Worm (Caenorhabditis elegans) whole organism, young adult: Measurements from ENCODE around the gene ZK121.2.
A peak's percentile ranks its signal among the peaks of the same experiment; 100 is the strongest.

Experiments
- B0261.1 ChIP-seq: sonication (generic microtip); optimal IDR thresholded peaks from 2 replicates; lab custom pipeline; 2016; ENCODE audit warnings: mild to moderate bottlenecking, missing genetic modification characterization, moderate library complexity, missing compliant biosample characterization
- B0336.3 ChIP-seq: fragments of 200-800 bp; sonication (Bioruptor generic); IDR thresholded peaks from 2 replicates; pipeline ENCODE4 v1.3.6; 2022; ENCODE audit warnings: missing genetic modification characterization, missing compliant biosample characterization
- C06A6.2 ChIP-seq: fragments of 200-800 bp; sonication (Bioruptor generic); conservative IDR thresholded peaks from 2 replicates; pipeline ENCODE4 v1.3.6; 2022; ENCODE audit warnings: missing genetic modification characterization, missing compliant biosample characterization
- F39B2.1 ChIP-seq: fragments of 200-800 bp; sonication (Bioruptor generic); IDR thresholded peaks from 2 replicates; pipeline ENCODE4 v1.3.6; 2022; ENCODE audit warnings: missing genetic modification reagents, missing genetic modification characterization, missing compliant biosample characterization
- F49E8.2 ChIP-seq: sonication (generic microtip); optimal IDR thresholded peaks from 3 replicates; lab custom pipeline; 2017; ENCODE audit warnings: missing genetic modification characterization, mild to moderate bottlenecking, missing compliant biosample characterization, antibody characterized with exemption, moderate library complexity; ENCODE audit not compliant: insufficient read depth
- F55B11.4 ChIP-seq: sonication (generic microtip); optimal IDR thresholded peaks from 2 replicates; lab custom pipeline; 2016; ENCODE audit warnings: missing compliant biosample characterization, missing genetic modification characterization, borderline replicate concordance; ENCODE audit not compliant: insufficient read depth
- F57A8.1 ChIP-seq: fragments of 200-800 bp; sonication (Bioruptor generic); optimal IDR thresholded peaks from 2 replicates; lab custom pipeline; 2018; ENCODE audit warnings: mild to moderate bottlenecking, missing genetic modification characterization, moderate library complexity, missing compliant biosample characterization
- Y67H2A.10 ChIP-seq: fragments of 200-800 bp; sonication (Bioruptor generic); conservative IDR thresholded peaks from 2 replicates; pipeline ENCODE4 v1.3.6; 2022; ENCODE audit warnings: missing genetic modification reagents, missing genetic modification characterization, missing compliant biosample characterization
- Y95B8A.8 ChIP-seq: fragments of 200-800 bp; sonication (Bioruptor generic); IDR thresholded peaks from 2 replicates; pipeline ENCODE4 v1.3.6; 2022; ENCODE audit warnings: missing genetic modification reagents, missing genetic modification characterization, missing compliant biosample characterization
- ama-1 ChIP-seq, 3 experiments: fragments of 150-350 bp in 1 of 3; sonication (generic microtip) in 2 of 3; optimal IDR thresholded peaks; 2 replicates each; lab custom pipeline; 2014 to 2018; ENCODE audit warnings: missing biosample characterization in 2 of 3, missing genetic modification characterization in 2 of 3, missing genetic modification reagents in 2 of 3
- cebp-2 ChIP-seq: fragments of 200-800 bp; sonication (Bioruptor generic); IDR thresholded peaks from 2 replicates; pipeline ENCODE4 v1.3.6; 2022; ENCODE audit warnings: missing genetic modification characterization, missing compliant biosample characterization
- ceh-27 ChIP-seq: fragments of 200-800 bp; sonication (Bioruptor generic); optimal IDR thresholded peaks from 2 replicates; lab custom pipeline; 2018; ENCODE audit warnings: mild to moderate bottlenecking, missing genetic modification characterization, moderate library complexity, missing compliant biosample characterization
- ceh-40 ChIP-seq: fragments of 200-800 bp; sonication (Bioruptor generic); IDR thresholded peaks from 2 replicates; pipeline ENCODE4 v1.3.6; 2022; ENCODE audit warnings: missing genetic modification characterization, missing compliant biosample characterization
- chd-7 ChIP-seq: sonication (generic microtip); optimal IDR thresholded peaks from 2 replicates; lab custom pipeline; 2016; ENCODE audit warnings: mild to moderate bottlenecking, missing genetic modification characterization, moderate library complexity, missing compliant biosample characterization
- dox-1 ChIP-seq: fragments of 200-800 bp; sonication (Bioruptor generic); IDR thresholded peaks from 2 replicates; pipeline ENCODE4 v1.3.6; 2022; ENCODE audit warnings: missing genetic modification reagents, missing genetic modification characterization, missing compliant biosample characterization
- dpff-1 ChIP-seq: sonication (generic microtip); optimal IDR thresholded peaks from 2 replicates; lab custom pipeline; 2017; ENCODE audit warnings: mild to moderate bottlenecking, missing genetic modification characterization, missing compliant biosample characterization
- ets-4 ChIP-seq: fragments of 200-800 bp; sonication (Bioruptor generic); optimal IDR thresholded peaks from 2 replicates; lab custom pipeline; 2018; ENCODE audit warnings: mild to moderate bottlenecking, missing genetic modification characterization, missing compliant biosample characterization
- hlh-26 ChIP-seq: fragments of 200-800 bp; sonication (Bioruptor generic); conservative IDR thresholded peaks from 2 replicates; pipeline ENCODE4 v1.3.6; 2022; ENCODE audit warnings: missing genetic modification reagents, missing genetic modification characterization, missing compliant biosample characterization
- hmg-20 ChIP-seq: fragments of 200-800 bp; sonication (Bioruptor generic); IDR thresholded peaks from 2 replicates; pipeline ENCODE4 v1.3.6; 2022; ENCODE audit warnings: missing genetic modification reagents, missing genetic modification characterization, missing compliant biosample characterization
- hsf-1 ChIP-seq: fragments of 200-800 bp; sonication (Bioruptor generic); IDR thresholded peaks from 2 replicates; pipeline ENCODE4 v1.3.6; 2022; ENCODE audit warnings: missing genetic modification reagents, missing genetic modification characterization, missing compliant biosample characterization
- lag-1 ChIP-seq: fragments of 200-800 bp; sonication (Bioruptor generic); IDR thresholded peaks from 2 replicates; pipeline ENCODE4 v1.3.6; 2022; ENCODE audit warnings: missing genetic modification reagents, missing genetic modification characterization, missing compliant biosample characterization
- let-526 ChIP-seq: fragments of 200-800 bp; sonication (Bioruptor generic); IDR thresholded peaks from 2 replicates; pipeline ENCODE4 v1.3.6; 2022; ENCODE audit warnings: missing genetic modification reagents, missing genetic modification characterization, missing compliant biosample characterization
- lin-26 ChIP-seq: fragments of 200-800 bp; sonication (Bioruptor generic); IDR thresholded peaks from 2 replicates; pipeline ENCODE4 v1.3.6; 2022; ENCODE audit warnings: missing genetic modification reagents, missing genetic modification characterization, missing compliant biosample characterization
- lin-54 ChIP-seq: fragments of 200-800 bp; sonication (Bioruptor generic); optimal IDR thresholded peaks from 2 replicates; lab custom pipeline; 2018; ENCODE audit warnings: mild to moderate bottlenecking, missing genetic modification characterization, missing compliant biosample characterization
- lsy-27 ChIP-seq: sonication (generic microtip); optimal IDR thresholded peaks from 2 replicates; lab custom pipeline; 2017; ENCODE audit warnings: missing genetic modification characterization, mild to moderate bottlenecking, missing compliant biosample characterization, antibody characterized with exemption, missing genotype, borderline replicate concordance; ENCODE audit not compliant: insufficient read depth
- madf-6 ChIP-seq: fragments of 200-800 bp; sonication (Bioruptor generic); IDR thresholded peaks from 2 replicates; pipeline ENCODE4 v1.3.6; 2022; ENCODE audit warnings: missing genetic modification reagents, missing genetic modification characterization, missing compliant biosample characterization
- mcd-1 ChIP-seq: fragments of 200-800 bp; sonication (Bioruptor generic); IDR thresholded peaks from 2 replicates; pipeline ENCODE4 v1.3.6; 2022; ENCODE audit warnings: missing genetic modification reagents, missing genetic modification characterization, missing compliant biosample characterization
- mel-28 ChIP-seq: sonication (generic microtip); optimal IDR thresholded peaks from 2 replicates; lab custom pipeline; 2016; ENCODE audit warnings: borderline replicate concordance, mild to moderate bottlenecking, missing genetic modification characterization, missing compliant biosample characterization
- mes-4 ChIP-seq: sonication (generic microtip); optimal IDR thresholded peaks from 2 replicates; lab custom pipeline; 2016; ENCODE audit warnings: missing genotype, missing genetic modification characterization, missing compliant biosample characterization
- mxl-1 ChIP-seq: sonication (generic microtip); optimal IDR thresholded peaks from 2 replicates; lab custom pipeline; 2016; ENCODE audit warnings: missing genetic modification characterization, missing compliant biosample characterization
- nfya-2 ChIP-seq: fragments of 200-800 bp; sonication (Bioruptor generic); IDR thresholded peaks from 2 replicates; pipeline ENCODE4 v1.3.6; 2022; ENCODE audit warnings: missing genetic modification reagents, missing genetic modification characterization, missing compliant biosample characterization
- nhr-80 ChIP-seq: sonication (generic microtip); optimal IDR thresholded peaks from 2 replicates; lab custom pipeline; 2016; ENCODE audit warnings: missing genetic modification characterization, missing compliant biosample characterization
- pha-4 ChIP-seq: fragments of 150-350 bp; sonication (generic microtip); optimal IDR thresholded peaks from 2 replicates; lab custom pipeline; 2014; ENCODE audit warnings: missing biosample characterization, missing genetic modification reagents, missing genetic modification characterization
- rcor-1 ChIP-seq: fragments of 200-800 bp; sonication (Bioruptor generic); IDR thresholded peaks from 2 replicates; pipeline ENCODE4 v1.3.6; 2022; ENCODE audit warnings: missing genetic modification reagents, missing genetic modification characterization, missing compliant biosample characterization
- rec-8 ChIP-seq, 2 experiments: sonication (generic microtip); optimal IDR thresholded peaks; 2 replicates each; lab custom pipeline; 2016; ENCODE audit warnings: mild to moderate bottlenecking in 2 of 2, missing genetic modification characterization in 2 of 2, missing genetic modification reagents in 2 of 2, missing genotype in 2 of 2, missing biosample characterization in 1 of 2, missing compliant biosample characterization in 1 of 2, moderate library complexity in 1 of 2
- snpc-1.1 ChIP-seq: sonication (generic microtip); optimal IDR thresholded peaks from 2 replicates; lab custom pipeline; 2017; ENCODE audit warnings: missing genetic modification characterization, mild to moderate bottlenecking, missing compliant biosample characterization, antibody characterized with exemption, moderate library complexity, missing genotype, missing genetic modification reagents; ENCODE audit not compliant: insufficient read depth
- snpc-4 ChIP-seq, 5 experiments: fragments of 150-350 bp in 1 of 5; sonication (generic microtip) in 4 of 5; optimal IDR thresholded peaks; 2 replicates each; lab custom pipeline; 2014 to 2018; ENCODE audit warnings: missing genetic modification characterization in 5 of 5, missing biosample characterization in 3 of 5, antibody characterized with exemption in 2 of 5, mild to moderate bottlenecking in 2 of 5, missing compliant biosample characterization in 2 of 5, missing genotype in 2 of 5, moderate library complexity in 2 of 5, missing genetic modification reagents in 1 of 5
- tbp1 ChIP-seq: fragments of 200-800 bp; sonication (Bioruptor generic); optimal IDR thresholded peaks from 2 replicates; lab custom pipeline; 2018; ENCODE audit warnings: mild to moderate bottlenecking, missing genetic modification characterization, missing compliant biosample characterization
- xnd-1 ChIP-seq: sonication (generic microtip); optimal IDR thresholded peaks from 2 replicates; lab custom pipeline; 2016; ENCODE audit warnings: missing genotype, missing genetic modification reagents, missing genetic modification characterization, missing compliant biosample characterization
- zim-3 ChIP-seq: sonication (generic microtip); optimal IDR thresholded peaks from 2 replicates; lab custom pipeline; 2017; ENCODE audit warnings: mild to moderate bottlenecking, missing genetic modification characterization, moderate library complexity, missing compliant biosample characterization

ZK121.2 gene

DNA sequence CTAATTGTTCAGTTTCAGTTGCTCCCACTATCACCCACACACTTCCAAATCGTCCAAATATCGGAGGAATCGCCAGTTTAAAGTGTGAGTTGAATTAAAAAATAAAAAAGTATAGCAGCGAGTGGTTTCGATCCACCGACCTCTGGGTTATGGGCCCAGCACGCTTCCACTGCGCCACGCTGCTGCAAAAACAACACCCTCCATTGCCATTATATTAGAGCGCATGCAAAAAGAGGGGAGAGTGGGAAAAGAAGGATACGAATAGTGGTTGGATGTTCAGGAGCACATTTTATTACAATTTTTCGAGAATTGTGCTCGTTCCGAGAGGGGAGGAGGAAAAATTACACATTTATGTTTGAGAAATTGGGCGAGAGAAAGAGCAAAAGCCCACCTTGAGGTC is 46.6 kb upstream of the ZK121.2 start (continued):
- TF ChIP-seq Y95B8A.8 (GFP tag; lab: Robert Waterston, UW) (no peak), F49E8.2 (tag; lab: Kevin White, UChicago) (no peak), lsy-27 (no peak), lin-26 (GFP tag; lab: Robert Waterston, UW) (peak; percentile 94), let-526 (peak; percentile 43; the same call in 1 of the 2 replicates), Y67H2A.10 (no peak), tbp1 (GFP tag; lab: Kevin White, UChicago) (peak; percentile 99), ama-1 (optimal IDR thresholded peaks at IDR 0.05; lab: Kevin White, UChicago) (no peak), ama-1 (GFP tag; optimal IDR thresholded peaks at IDR 0.05; lab: Kevin White, UChicago) (peak; percentile 44 to 86), ceh-27 (GFP tag; lab: Kevin White, UChicago) (peak; percentile 73), rcor-1 (GFP tag; lab: Robert Waterston, UW) (peak; percentile 53), madf-6 (GFP tag; lab: Robert Waterston, UW) (no peak), chd-7 (tag; lab: Kevin White, UChicago) (peak; percentile 64), hlh-26 (GFP tag; lab: Robert Waterston, UW) (no peak), nfya-2 (GFP tag; lab: Robert Waterston, UW) (0 out of 2 replicates have a peak, but pooled peaks have one; percentile 61), mel-28 (tag; lab: Kevin White, UChicago) (no peak), dpff-1 (tag; lab: Kevin White, UChicago) (no peak), C06A6.2 (GFP tag; lab: Robert Waterston, UW) (0 out of 2 replicates have a peak, but pooled peaks have one; percentile 39), hsf-1 (no peak), pha-4 (tag; lab: Kevin White, UChicago) (no peak), rec-8 (tag; optimal IDR thresholded peaks at IDR 0.05; lab: Kevin White, UChicago) (peak; percentile 82), snpc-1.1 (tag; lab: Kevin White, UChicago) (peak; percentile 24), zim-3 (tag; lab: Kevin White, UChicago) (peak; percentile 83), ceh-40 (peak; percentile 87), xnd-1 (tag; lab: Kevin White, UChicago) (no peak), mcd-1 (GFP tag; lab: Robert Waterston, UW) (no peak; the same call in 1 of the 2 replicates), snpc-4 (GFP tag; optimal IDR thresholded peaks at IDR 0.05; lab: Kevin White, UChicago) (peak; percentile 64), snpc-4 (tag; optimal IDR thresholded peaks at IDR 0.05; lab: Kevin White, UChicago) (peak in 2 of 4 experiments; percentile 55 to 57), F55B11.4 (tag; lab: Kevin White, UChicago) (no peak), ets-4 (GFP tag; lab: Kevin White, UChicago) (peak; percentile 62), lag-1 (GFP tag; lab: Robert Waterston, UW) (no peak), cebp-2 (GFP tag; lab: Robert Waterston, UW) (0 out of 2 replicates have a peak, but pooled peaks have one; percentile 79), nhr-80 (tag; lab: Kevin White, UChicago) (no peak), F39B2.1 (GFP tag; lab: Robert Waterston, UW) (no peak), F57A8.1 (GFP tag; lab: Kevin White, UChicago) (peak; percentile 39), hmg-20 (peak; percentile 74), B0336.3 (no peak), lin-54 (GFP tag; lab: Kevin White, UChicago) (no peak), mes-4 (tag; lab: Kevin White, UChicago) (peak; percentile 42), dox-1 (no peak), mxl-1 (tag; lab: Kevin White, UChicago) (peak; percentile 81), B0261.1 (tag; lab: Kevin White, UChicago) (peak; percentile 96)
- TF ChIP-seq, all 124 proteins: peak for 72
